Worm (Caenorhabditis elegans) whole organism, young adult: Measurements from ENCODE around the gene C34D1.4.

Source experiments
- B0035.1 ChIP-seq: sonication (generic microtip); optimal IDR thresholded peaks from 2 replicates; lab custom pipeline; 2016; ENCODE audit warnings: missing genetic modification characterization, mild to moderate bottlenecking, missing compliant biosample characterization, missing genotype, missing genetic modification reagents
- B0261.1 ChIP-seq: sonication (generic microtip); optimal IDR thresholded peaks from 2 replicates; lab custom pipeline; 2016; ENCODE audit warnings: mild to moderate bottlenecking, missing genetic modification characterization, moderate library complexity, missing compliant biosample characterization
- B0336.3 ChIP-seq: fragments of 200-800 bp; sonication (Bioruptor generic); IDR thresholded peaks from 2 replicates; pipeline ENCODE4 v1.3.6; 2022; ENCODE audit warnings: missing genetic modification characterization, missing compliant biosample characterization
- C17E4.6 ChIP-seq: fragments of 200-800 bp; sonication (Bioruptor generic); IDR thresholded peaks from 2 replicates; pipeline ENCODE4 v1.3.6; 2022; ENCODE audit warnings: missing genetic modification reagents, missing genetic modification characterization, missing compliant biosample characterization
- F23B12.7 ChIP-seq: sonication (generic microtip); optimal IDR thresholded peaks from 2 replicates; lab custom pipeline; 2017; ENCODE audit warnings: missing genetic modification characterization, mild to moderate bottlenecking, missing compliant biosample characterization, antibody characterized with exemption, moderate library complexity; ENCODE audit not compliant: insufficient read depth
- F33H1.4 ChIP-seq: fragments of 200-800 bp; sonication (Bioruptor generic); IDR thresholded peaks from 2 replicates; pipeline ENCODE4 v1.3.6; 2022; ENCODE audit warnings: missing genetic modification reagents, missing genetic modification characterization, missing compliant biosample characterization
- F37B4.10 ChIP-seq: fragments of 200-800 bp; sonication (Bioruptor generic); IDR thresholded peaks from 2 replicates; pipeline ENCODE4 v1.3.6; 2022; ENCODE audit warnings: missing genetic modification characterization, missing compliant biosample characterization
- F39B2.1 ChIP-seq: fragments of 200-800 bp; sonication (Bioruptor generic); IDR thresholded peaks from 2 replicates; pipeline ENCODE4 v1.3.6; 2022; ENCODE audit warnings: missing genetic modification reagents, missing genetic modification characterization, missing compliant biosample characterization
- F57A8.1 ChIP-seq: fragments of 200-800 bp; sonication (Bioruptor generic); optimal IDR thresholded peaks from 2 replicates; lab custom pipeline; 2018; ENCODE audit warnings: mild to moderate bottlenecking, missing genetic modification characterization, moderate library complexity, missing compliant biosample characterization
- T07F8.4 ChIP-seq: sonication (generic microtip); optimal IDR thresholded peaks from 2 replicates; lab custom pipeline; 2016; ENCODE audit warnings: mild to moderate bottlenecking, missing genetic modification characterization, moderate library complexity, missing compliant biosample characterization
- aptf-3 ChIP-seq: fragments of 200-800 bp; sonication (Bioruptor generic); IDR thresholded peaks from 2 replicates; pipeline ENCODE4 v1.3.6; 2022; ENCODE audit warnings: missing genetic modification characterization, missing compliant biosample characterization
- atf-7 ChIP-seq: sonication (generic microtip); optimal IDR thresholded peaks from 2 replicates; lab custom pipeline; 2017; ENCODE audit warnings: mild to moderate bottlenecking, missing genetic modification characterization, missing compliant biosample characterization
- attf-6 ChIP-seq: fragments of 200-800 bp; sonication (Bioruptor generic); IDR thresholded peaks from 2 replicates; pipeline ENCODE4 v1.3.6; 2022; ENCODE audit warnings: missing genetic modification reagents, missing genetic modification characterization, missing compliant biosample characterization
- ccch-3 ChIP-seq: fragments of 200-800 bp; sonication (Bioruptor generic); optimal IDR thresholded peaks from 2 replicates; lab custom pipeline; 2018; ENCODE audit warnings: mild to moderate bottlenecking, missing genetic modification characterization, missing compliant biosample characterization
- cebp-1 ChIP-seq, 2 experiments: fragments of 200-800 bp in 1 of 2; sonication (Bioruptor generic) in 1 of 2; sonication (generic microtip) in 1 of 2; IDR thresholded peaks in 1 of 2; optimal IDR thresholded peaks in 1 of 2; 2 replicates each; pipeline versions ENCODE4 v1.3.6 to Lab custom; 2017 to 2022; ENCODE audit warnings: missing compliant biosample characterization in 2 of 2, missing genetic modification characterization in 2 of 2, mild to moderate bottlenecking in 1 of 2, missing genetic modification reagents in 1 of 2, moderate library complexity in 1 of 2
- cebp-2 ChIP-seq: fragments of 200-800 bp; sonication (Bioruptor generic); IDR thresholded peaks from 2 replicates; pipeline ENCODE4 v1.3.6; 2022; ENCODE audit warnings: missing genetic modification characterization, missing compliant biosample characterization
- ceh-40 ChIP-seq: fragments of 200-800 bp; sonication (Bioruptor generic); IDR thresholded peaks from 2 replicates; pipeline ENCODE4 v1.3.6; 2022; ENCODE audit warnings: missing genetic modification characterization, missing compliant biosample characterization
- chd-7 ChIP-seq: sonication (generic microtip); optimal IDR thresholded peaks from 2 replicates; lab custom pipeline; 2016; ENCODE audit warnings: mild to moderate bottlenecking, missing genetic modification characterization, moderate library complexity, missing compliant biosample characterization
- dpff-1 ChIP-seq: sonication (generic microtip); optimal IDR thresholded peaks from 2 replicates; lab custom pipeline; 2017; ENCODE audit warnings: mild to moderate bottlenecking, missing genetic modification characterization, missing compliant biosample characterization
- efl-1 ChIP-seq: fragments of 150-350 bp; optimal IDR thresholded peaks from 2 replicates; lab custom pipeline; 2014; ENCODE audit warnings: missing biosample characterization, missing genetic modification reagents, missing genetic modification characterization
- him-1 ChIP-seq: sonication (generic microtip); optimal IDR thresholded peaks from 2 replicates; lab custom pipeline; 2016; ENCODE audit warnings: missing genotype, missing genetic modification reagents, missing genetic modification characterization, missing compliant biosample characterization
- hmg-20 ChIP-seq: fragments of 200-800 bp; sonication (Bioruptor generic); IDR thresholded peaks from 2 replicates; pipeline ENCODE4 v1.3.6; 2022; ENCODE audit warnings: missing genetic modification reagents, missing genetic modification characterization, missing compliant biosample characterization
- hsf-1 ChIP-seq: fragments of 200-800 bp; sonication (Bioruptor generic); IDR thresholded peaks from 2 replicates; pipeline ENCODE4 v1.3.6; 2022; ENCODE audit warnings: missing genetic modification reagents, missing genetic modification characterization, missing compliant biosample characterization
- let-607 ChIP-seq, 2 experiments: fragments of 200-800 bp in 1 of 2; sonication (Bioruptor generic) in 1 of 2; sonication (generic microtip) in 1 of 2; optimal IDR thresholded peaks; 2 replicates each; lab custom pipeline; 2016 to 2018; ENCODE audit warnings: mild to moderate bottlenecking in 2 of 2, missing compliant biosample characterization in 2 of 2, missing genetic modification characterization in 2 of 2, moderate library complexity in 2 of 2, missing genotype in 1 of 2
- lin-26 ChIP-seq: fragments of 200-800 bp; sonication (Bioruptor generic); IDR thresholded peaks from 2 replicates; pipeline ENCODE4 v1.3.6; 2022; ENCODE audit warnings: missing genetic modification reagents, missing genetic modification characterization, missing compliant biosample characterization
- lin-54 ChIP-seq: fragments of 200-800 bp; sonication (Bioruptor generic); optimal IDR thresholded peaks from 2 replicates; lab custom pipeline; 2018; ENCODE audit warnings: mild to moderate bottlenecking, missing genetic modification characterization, missing compliant biosample characterization
- lsy-27 ChIP-seq: sonication (generic microtip); optimal IDR thresholded peaks from 2 replicates; lab custom pipeline; 2017; ENCODE audit warnings: missing genetic modification characterization, mild to moderate bottlenecking, missing compliant biosample characterization, antibody characterized with exemption, missing genotype, borderline replicate concordance; ENCODE audit not compliant: insufficient read depth
- madf-6 ChIP-seq: fragments of 200-800 bp; sonication (Bioruptor generic); IDR thresholded peaks from 2 replicates; pipeline ENCODE4 v1.3.6; 2022; ENCODE audit warnings: missing genetic modification reagents, missing genetic modification characterization, missing compliant biosample characterization
- mcd-1 ChIP-seq: fragments of 200-800 bp; sonication (Bioruptor generic); IDR thresholded peaks from 2 replicates; pipeline ENCODE4 v1.3.6; 2022; ENCODE audit warnings: missing genetic modification reagents, missing genetic modification characterization, missing compliant biosample characterization
- mxl-1 ChIP-seq: sonication (generic microtip); optimal IDR thresholded peaks from 2 replicates; lab custom pipeline; 2016; ENCODE audit warnings: missing genetic modification characterization, missing compliant biosample characterization
- nfya-1 ChIP-seq: sonication (generic microtip); optimal IDR thresholded peaks from 2 replicates; lab custom pipeline; 2017; ENCODE audit warnings: antibody characterized with exemption, missing compliant biosample characterization, missing genetic modification characterization, borderline replicate concordance; ENCODE audit not compliant: insufficient read depth
- rcor-1 ChIP-seq: fragments of 200-800 bp; sonication (Bioruptor generic); IDR thresholded peaks from 2 replicates; pipeline ENCODE4 v1.3.6; 2022; ENCODE audit warnings: missing genetic modification reagents, missing genetic modification characterization, missing compliant biosample characterization
- snpc-1.3 ChIP-seq: sonication (generic microtip); optimal IDR thresholded peaks from 2 replicates; lab custom pipeline; 2017; ENCODE audit warnings: missing genetic modification characterization, mild to moderate bottlenecking, missing compliant biosample characterization, antibody characterized with exemption, moderate library complexity, missing genotype, missing genetic modification reagents; ENCODE audit not compliant: insufficient read depth
- unc-130 ChIP-seq: sonication (generic microtip); optimal IDR thresholded peaks from 2 replicates; lab custom pipeline; 2016; ENCODE audit warnings: missing genetic modification reagents, missing genetic modification characterization, missing compliant biosample characterization
- xnd-1 ChIP-seq: sonication (generic microtip); optimal IDR thresholded peaks from 2 replicates; lab custom pipeline; 2016; ENCODE audit warnings: missing genotype, missing genetic modification reagents, missing genetic modification characterization, missing compliant biosample characterization
- zim-3 ChIP-seq: sonication (generic microtip); optimal IDR thresholded peaks from 2 replicates; lab custom pipeline; 2017; ENCODE audit warnings: mild to moderate bottlenecking, missing genetic modification characterization, moderate library complexity, missing compliant biosample characterization
- ztf-22 ChIP-seq: fragments of 200-800 bp; sonication (Bioruptor generic); optimal IDR thresholded peaks from 2 replicates; lab custom pipeline; 2018; ENCODE audit warnings: mild to moderate bottlenecking, missing genetic modification characterization, moderate library complexity, missing compliant biosample characterization
- ztf-25 ChIP-seq: fragments of 200-800 bp; sonication (Bioruptor generic); IDR thresholded peaks from 2 replicates; pipeline ENCODE4 v1.3.6; 2022; ENCODE audit warnings: missing genetic modification reagents, missing genetic modification characterization, missing compliant biosample characterization
- ztf-28 ChIP-seq: fragments of 200-800 bp; sonication (Bioruptor generic); IDR thresholded peaks from 2 replicates; pipeline ENCODE4 v1.3.6; 2022; ENCODE audit warnings: missing genetic modification reagents, missing genetic modification characterization, missing compliant biosample characterization

C34D1.4 gene

DNA sequence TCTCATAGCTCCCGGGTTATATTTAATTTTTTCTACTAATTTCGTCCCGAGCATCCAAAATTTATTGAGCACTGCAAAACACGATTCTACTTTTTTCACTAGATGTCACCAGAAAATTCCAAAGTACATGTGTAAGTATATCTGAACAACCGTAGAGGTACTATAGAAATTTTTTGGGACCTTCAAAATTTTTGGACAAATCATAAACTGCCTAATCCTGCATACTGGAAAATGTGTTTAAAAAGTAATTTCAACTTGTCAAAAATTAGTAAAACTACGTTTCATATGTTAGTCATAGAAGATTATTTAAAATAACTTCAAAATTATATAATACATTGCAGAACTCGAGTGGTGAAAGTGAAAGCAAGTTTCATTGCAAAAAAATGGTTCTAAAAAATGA lies 27.4 kb upstream of the C34D1.4 start:
- TF ChIP-seq ceh-40 (GFP tag; lab: Robert Waterston, UW) (no peak), snpc-1.3 (no peak), efl-1 (no peak), C17E4.6 (no peak), attf-6 (no peak), B0261.1 (no peak), rcor-1 (GFP tag; lab: Robert Waterston, UW) (no peak), mxl-1 (tag; lab: Kevin White, UChicago) (no peak), B0336.3 (GFP tag; lab: Robert Waterston, UW) (no peak), ccch-3 (GFP tag; lab: Kevin White, UChicago) (no peak), F39B2.1 (no peak), ztf-25 (no peak), T07F8.4 (tag; lab: Kevin White, UChicago) (no peak), chd-7 (tag; lab: Kevin White, UChicago) (no peak), F57A8.1 (no peak), atf-7 (tag; lab: Kevin White, UChicago) (no peak)

DNA sequence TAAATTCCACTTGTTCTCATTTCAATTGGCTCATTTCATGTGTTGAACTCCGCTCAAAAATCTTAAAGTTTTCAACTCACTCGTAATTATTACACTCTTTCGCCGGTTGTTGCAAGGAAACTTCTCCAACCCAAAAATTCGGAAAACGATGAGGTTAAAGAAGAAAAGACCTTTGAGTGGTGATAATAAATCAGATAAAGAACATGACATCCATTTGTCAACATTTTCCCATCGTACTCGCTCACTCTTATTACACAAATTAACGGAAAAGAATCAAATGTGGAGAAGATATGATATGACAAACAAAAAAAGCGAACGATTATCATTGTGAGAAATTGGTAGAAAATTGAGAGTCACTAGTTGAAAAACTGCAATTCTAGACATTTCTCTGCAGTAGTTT lies 26.2 kb upstream of the C34D1.4 start:
- TF ChIP-seq lin-54 (GFP tag; lab: Kevin White, UChicago) (no peak), B0035.1 (tag; lab: Kevin White, UChicago) (no peak), aptf-3 (GFP tag; lab: Robert Waterston, UW) (no peak)

DNA sequence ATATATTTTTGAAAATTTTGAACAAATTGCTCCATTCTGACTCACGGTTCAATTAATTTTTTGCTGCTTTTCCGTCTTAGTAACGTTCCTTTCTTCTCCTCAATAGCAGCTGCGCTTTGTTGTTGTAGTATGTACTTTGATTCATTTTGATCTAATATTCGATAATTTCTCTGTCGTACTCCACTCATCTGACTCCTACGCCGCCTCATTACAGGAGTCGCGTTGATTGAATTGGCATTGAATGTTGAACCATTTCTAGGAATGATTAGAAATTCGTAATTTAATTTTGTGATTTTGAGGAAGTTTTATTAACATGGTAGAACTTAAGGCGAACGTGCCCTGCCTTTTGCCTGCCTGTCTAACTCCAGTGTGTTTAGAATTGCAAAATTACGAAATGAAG lies 23.8 kb upstream of the C34D1.4 start:
- TF ChIP-seq F39B2.1 (no peak), unc-130 (GFP tag; lab: Kevin White, UChicago) (no peak), dpff-1 (no peak), ztf-28 (GFP tag; lab: Robert Waterston, UW) (no peak), F23B12.7 (tag; lab: Kevin White, UChicago) (no peak), madf-6 (GFP tag; lab: Robert Waterston, UW) (no peak), let-607 (tag; optimal IDR thresholded peaks at IDR 0.05; lab: Kevin White, UChicago) (no peak), zim-3 (tag; lab: Kevin White, UChicago) (no peak), hsf-1 (GFP tag; lab: Robert Waterston, UW) (no peak), lsy-27 (no peak), ztf-22 (GFP tag; lab: Kevin White, UChicago) (no peak)

DNA sequence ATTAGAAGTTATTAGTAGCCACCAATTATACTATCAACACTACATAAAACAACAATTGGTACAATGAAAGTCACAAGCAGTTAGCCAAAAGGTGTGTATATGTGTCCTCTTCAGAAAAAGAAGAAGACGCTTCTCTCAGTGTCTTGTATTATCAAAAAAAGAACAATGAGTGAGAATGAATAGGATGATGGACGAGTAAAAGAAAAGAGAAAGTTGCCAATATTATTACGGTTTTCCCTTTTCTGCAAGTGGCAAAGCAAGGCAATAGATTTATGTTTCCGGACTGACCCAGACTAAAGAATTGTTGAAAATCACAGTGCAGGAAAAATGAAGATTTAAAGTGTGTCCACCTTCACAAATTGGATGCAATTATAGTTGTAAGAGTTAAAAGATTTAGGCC lies 21.3 kb upstream of the C34D1.4 start:
- TF ChIP-seq xnd-1 (tag; lab: Kevin White, UChicago), result no peak
- TF ChIP-seq F33H1.4, result no peak
- TF ChIP-seq mcd-1, result no peak
- TF ChIP-seq cebp-2, result no peak
- TF ChIP-seq cebp-1 (GFP tag; IDR thresholded peaks at IDR 0.05; lab: Robert Waterston, UW), result no peak
- no peak for TF ChIP-seq cebp-1 (tag; optimal IDR thresholded peaks at IDR 0.05; lab: Kevin White, UChicago)
- no peak for TF ChIP-seq lin-26 (GFP tag; lab: Robert Waterston, UW)
- TF ChIP-seq hmg-20 (GFP tag; lab: Robert Waterston, UW), result no peak
- TF ChIP-seq him-1 (tag; lab: Kevin White, UChicago), result no peak
- TF ChIP-seq nfya-1 (tag; lab: Kevin White, UChicago), result no peak
- TF ChIP-seq F37B4.10 (GFP tag; lab: Robert Waterston, UW), result no peak
- TF ChIP-seq F39B2.1, result no peak
